Fruit fly (Drosophila melanogaster) whole organism, embryonic: ENCODE data around the gene Acph-1.

Source experiments
- BEAF-32 ChIP-seq: fragments of 200-800 bp; sonication (Bioruptor generic); optimal IDR thresholded peaks from 3 replicates; lab custom pipeline; 2017; ENCODE audit warnings: missing biosample characterization, missing genetic modification characterization, mild to moderate bottlenecking, moderate library complexity, missing genetic modification reagents
- CG10267 ChIP-seq: fragments of 200-800 bp; sonication (Bioruptor generic); optimal IDR thresholded peaks from 2 replicates; lab custom pipeline; 2018; ENCODE audit warnings: missing biosample characterization, mild to moderate bottlenecking, missing genetic modification characterization, moderate library complexity
- CG10321 ChIP-seq: fragments of 200-800 bp; sonication (Bioruptor generic); IDR thresholded peaks from 2 replicates; pipeline ENCODE4 v1.3.6; 2022; ENCODE audit warnings: missing biosample characterization, missing genetic modification characterization
- CG10462 ChIP-seq: fragments of 200-800 bp; sonication (Bioruptor generic); optimal IDR thresholded peaks from 2 replicates; lab custom pipeline; 2016; ENCODE audit warnings: missing biosample characterization, missing genetic modification characterization
- CG12769 ChIP-seq: fragments of 200-800 bp; sonication (Bioruptor generic); optimal IDR thresholded peaks from 2 replicates; lab custom pipeline; 2019; ENCODE audit warnings: missing biosample characterization, mild to moderate bottlenecking, missing genetic modification characterization, moderate library complexity
- CG12942 ChIP-seq: fragments of 200-800 bp; sonication (Bioruptor generic); optimal IDR thresholded peaks from 3 replicates; lab custom pipeline; 2016; ENCODE audit warnings: missing biosample characterization, missing genetic modification characterization
- CG14014 ChIP-seq: fragments of 200-800 bp; sonication (Bioruptor generic); IDR thresholded peaks from 2 replicates; pipeline ENCODE4 v1.3.6; 2022; ENCODE audit warnings: missing biosample characterization, missing genetic modification characterization
- CG17568 ChIP-seq: fragments of 200-800 bp; sonication (Bioruptor generic); optimal IDR thresholded peaks from 2 replicates; lab custom pipeline; 2018; ENCODE audit warnings: missing biosample characterization, mild to moderate bottlenecking, missing genetic modification characterization, moderate library complexity
- CG18262 ChIP-seq: fragments of 200-800 bp; optimal IDR thresholded peaks from 3 replicates; lab custom pipeline; 2019; ENCODE audit warnings: missing biosample characterization, mild to moderate bottlenecking, missing genetic modification characterization, moderate library complexity
- CG18476 ChIP-seq: fragments of 200-800 bp; sonication (Bioruptor generic); optimal IDR thresholded peaks from 2 replicates; lab custom pipeline; 2016; ENCODE audit warnings: missing biosample characterization, mild to moderate bottlenecking, missing genetic modification characterization
- CG2116 ChIP-seq: fragments of 200-800 bp; sonication (Bioruptor generic); optimal IDR thresholded peaks from 3 replicates; lab custom pipeline; 2018; ENCODE audit warnings: missing biosample characterization, mild to moderate bottlenecking, missing genetic modification characterization
- CG30403 ChIP-seq: fragments of 200-800 bp; sonication (Bioruptor generic); optimal IDR thresholded peaks from 3 replicates; lab custom pipeline; 2016; ENCODE audit warnings: missing biosample characterization, missing genetic modification characterization
- CG33213 ChIP-seq: fragments of 200-800 bp; sonication (Bioruptor generic); optimal IDR thresholded peaks from 3 replicates; lab custom pipeline; 2016; ENCODE audit warnings: missing biosample characterization, missing genetic modification characterization
- CG34376 ChIP-seq: fragments of 200-800 bp; sonication (Bioruptor generic); optimal IDR thresholded peaks from 2 replicates; lab custom pipeline; 2018; ENCODE audit warnings: missing biosample characterization, mild to moderate bottlenecking, missing genetic modification characterization
- CG3726 ChIP-seq: fragments of 200-800 bp; sonication (Bioruptor generic); IDR thresholded peaks from 3 replicates; pipeline ENCODE4, ENCODE4 v1.3.6; 2022; ENCODE audit warnings: missing biosample characterization, missing genetic modification characterization
- CG7928 ChIP-seq: fragments of 200-800 bp; sonication (Bioruptor generic); optimal IDR thresholded peaks from 2 replicates; lab custom pipeline; 2017; ENCODE audit warnings: missing biosample characterization, mild to moderate bottlenecking, missing genetic modification characterization
- CG8281 ChIP-seq: fragments of 200-800 bp; sonication (Bioruptor generic); optimal IDR thresholded peaks from 2 replicates; lab custom pipeline; 2018; ENCODE audit warnings: missing biosample characterization, mild to moderate bottlenecking, missing genetic modification characterization, moderate library complexity
- CG9797 ChIP-seq: fragments of 200-800 bp; sonication (Bioruptor generic); optimal IDR thresholded peaks from 3 replicates; lab custom pipeline; 2018; ENCODE audit warnings: missing biosample characterization, mild to moderate bottlenecking, missing genetic modification characterization
- Deaf1 ChIP-seq: fragments of 200-800 bp; optimal IDR thresholded peaks from 3 replicates; lab custom pipeline; 2019; ENCODE audit warnings: missing biosample characterization, mild to moderate bottlenecking, missing genetic modification characterization, moderate library complexity
- Doc3 ChIP-seq: fragments of 200-800 bp; sonication (Bioruptor generic); IDR thresholded peaks from 3 replicates; pipeline ENCODE4 v1.3.6; 2022; ENCODE audit warnings: missing biosample characterization, missing genetic modification characterization; ENCODE audit not compliant: partially characterized antibody
- Dp ChIP-seq: fragments of 200-800 bp; sonication (Bioruptor generic); optimal IDR thresholded peaks from 2 replicates; lab custom pipeline; 2018; ENCODE audit warnings: missing biosample characterization, mild to moderate bottlenecking, missing genetic modification characterization, moderate library complexity
- Med ChIP-seq: fragments of 200-800 bp; sonication (Bioruptor generic); peaks from one replicate; lab custom pipeline; 2016; ENCODE audit warnings: missing biosample characterization, missing genetic modification characterization, mild to moderate bottlenecking, inconsistent platforms, moderate library complexity
- Taf1 ChIP-seq: fragments of 200-800 bp; sonication (Bioruptor generic); IDR thresholded peaks from 2 replicates; pipeline ENCODE4 v1.3.6; 2022; ENCODE audit warnings: missing biosample characterization, missing genetic modification characterization
- ab ChIP-seq: fragments of 200-800 bp; sonication (Bioruptor generic); optimal IDR thresholded peaks from 2 replicates; lab custom pipeline; 2016; ENCODE audit warnings: missing biosample characterization, missing genetic modification characterization
- chinmo ChIP-seq: fragments of 200-800 bp; sonication (Bioruptor generic); IDR thresholded peaks from 4 replicates; pipeline ENCODE4 v1.3.6; 2022; ENCODE audit warnings: missing biosample characterization, missing genetic modification characterization; ENCODE audit not compliant: partially characterized antibody
- chm ChIP-seq: fragments of 200-800 bp; sonication (Bioruptor generic); IDR thresholded peaks from 2 replicates; pipeline ENCODE4 v1.3.6; 2022; ENCODE audit warnings: missing biosample characterization, missing genetic modification characterization
- croc ChIP-seq: fragments of 200-800 bp; sonication (Bioruptor generic); conservative IDR thresholded peaks from 3 replicates; pipeline ENCODE4 v1.3.6; 2022; ENCODE audit warnings: missing biosample characterization, missing genetic modification characterization
- crol ChIP-seq: fragments of 200-800 bp; sonication (Bioruptor generic); IDR thresholded peaks from 2 replicates; pipeline ENCODE4 v1.3.6; 2022; ENCODE audit warnings: missing biosample characterization, missing genetic modification characterization
- dm ChIP-seq: fragments of 200-800 bp; sonication (Bioruptor generic); optimal IDR thresholded peaks from 3 replicates; lab custom pipeline; 2016; ENCODE audit warnings: missing biosample characterization, missing genetic modification characterization
- dpn ChIP-seq, 2 experiments: fragments of 200-800 bp; sonication (Bioruptor generic); optimal IDR thresholded peaks; 3 replicates each; lab custom pipeline; 2016; ENCODE audit warnings: missing biosample characterization in 2 of 2, missing genetic modification characterization in 2 of 2
- exex ChIP-seq: fragments of 200-800 bp; sonication (Bioruptor generic); optimal IDR thresholded peaks from 4 replicates; lab custom pipeline; 2018; ENCODE audit warnings: missing biosample characterization, mild to moderate bottlenecking, missing genetic modification characterization, moderate library complexity
- fd96Cb ChIP-seq: fragments of 200-800 bp; sonication (Bioruptor generic); optimal IDR thresholded peaks from 2 replicates; lab custom pipeline; 2018; ENCODE audit warnings: missing biosample characterization, mild to moderate bottlenecking, missing genetic modification characterization, moderate library complexity
- ftz-f1 ChIP-seq: fragments of 200-800 bp; sonication (Bioruptor generic); optimal IDR thresholded peaks from 2 replicates; lab custom pipeline; 2016; ENCODE audit warnings: missing biosample characterization, missing genetic modification characterization
- gcm2 ChIP-seq: fragments of 200-800 bp; sonication (Bioruptor generic); optimal IDR thresholded peaks from 2 replicates; lab custom pipeline; 2016; ENCODE audit warnings: missing biosample characterization, missing genetic modification characterization
- grn ChIP-seq: fragments of 200-800 bp; sonication (Bioruptor generic); optimal IDR thresholded peaks from 3 replicates; lab custom pipeline; 2017; ENCODE audit warnings: missing biosample characterization, missing genetic modification characterization
- hbn ChIP-seq: fragments of 200-800 bp; sonication (Bioruptor generic); IDR thresholded peaks from 2 replicates; pipeline ENCODE4 v1.3.6; 2022; ENCODE audit warnings: missing biosample characterization, missing genetic modification characterization; ENCODE audit not compliant: partially characterized antibody
- knrl ChIP-seq: fragments of 200-800 bp; sonication (Bioruptor generic); IDR thresholded peaks from 3 replicates; pipeline ENCODE4 v1.3.6; 2022; ENCODE audit warnings: missing biosample characterization, missing genetic modification characterization; ENCODE audit not compliant: partially characterized antibody
- lab ChIP-seq: fragments of 200-800 bp; sonication (Bioruptor generic); optimal IDR thresholded peaks from 3 replicates; lab custom pipeline; 2017; ENCODE audit warnings: missing biosample characterization, missing genetic modification characterization, mild to moderate bottlenecking, moderate library complexity, missing genetic modification reagents
- nerfin-2 ChIP-seq: fragments of 200-800 bp; sonication (Bioruptor generic); IDR thresholded peaks from 2 replicates; pipeline ENCODE4 v1.3.6; 2022; ENCODE audit warnings: missing biosample characterization, missing genetic modification characterization; ENCODE audit not compliant: partially characterized antibody
- nmo ChIP-seq: fragments of 200-800 bp; sonication (Bioruptor generic); optimal IDR thresholded peaks from 2 replicates; lab custom pipeline; 2018; ENCODE audit warnings: missing biosample characterization, mild to moderate bottlenecking, missing genetic modification characterization, moderate library complexity
- otp ChIP-seq: fragments of 200-800 bp; sonication (Bioruptor generic); IDR thresholded peaks from 3 replicates; pipeline ENCODE4, ENCODE4 v1.3.6; 2022; ENCODE audit warnings: missing biosample characterization, missing genetic modification characterization
- pan ChIP-seq, 4 experiments: fragments of >200 bp in 3 of 4; fragments of 200-800 bp in 1 of 4; sonication (Bioruptor generic) in 1 of 4; optimal IDR thresholded peaks in 3 of 4; IDR thresholded peaks in 1 of 4; 2 replicates each; pipeline versions ENCODE4 v1.3.6 to Lab custom; 2017 to 2022; ENCODE audit warnings: missing biosample characterization in 2 of 4, missing genetic modification characterization in 2 of 4, mixed read lengths in 1 of 4
- phol ChIP-seq: fragments of 200-800 bp; sonication (Bioruptor generic); optimal IDR thresholded peaks from 3 replicates; lab custom pipeline; 2018; ENCODE audit warnings: missing biosample characterization, mild to moderate bottlenecking, missing genetic modification characterization, moderate library complexity
- pzg ChIP-seq: fragments of 200-800 bp; sonication (Bioruptor generic); optimal IDR thresholded peaks from 3 replicates; lab custom pipeline; 2018; ENCODE audit warnings: missing biosample characterization, mild to moderate bottlenecking, missing genetic modification characterization, moderate library complexity
- rib ChIP-seq: fragments of 200-800 bp; sonication (Bioruptor generic); IDR thresholded peaks from 2 replicates; pipeline ENCODE4 v1.3.6; 2022; ENCODE audit warnings: missing biosample characterization, missing genetic modification characterization
- scrt ChIP-seq: fragments of 200-800 bp; sonication (Bioruptor generic); optimal IDR thresholded peaks from 2 replicates; lab custom pipeline; 2018; ENCODE audit warnings: missing biosample characterization, mild to moderate bottlenecking, missing genetic modification characterization, moderate library complexity
- zf30C ChIP-seq: fragments of 200-800 bp; sonication (Bioruptor generic); optimal IDR thresholded peaks from 3 replicates; lab custom pipeline; 2018; ENCODE audit warnings: missing biosample characterization, mild to moderate bottlenecking, missing genetic modification characterization
- zfh2 ChIP-seq: fragments of 200-800 bp; sonication (Bioruptor generic); optimal IDR thresholded peaks from 2 replicates; lab custom pipeline; 2016; ENCODE audit warnings: missing biosample characterization, missing genetic modification characterization

The Acph-1 gene

dm6 chr3R:30014977-30015514, 21.8 kb upstream of the Acph-1 start, which contains the start of gene CG7920 (continued):
- TF ChIP-seq CG12769 (peak; percentile 52), gcm2 (GFP tag; lab: Kevin White, UChicago) (no peak), zf30C (GFP tag; lab: Kevin White, UChicago) (no peak), knrl (GFP tag; lab: Robert Waterston, UW) (peak; percentile 76), CG10462 (GFP tag; lab: Kevin White, UChicago) (no peak), ftz-f1 (GFP tag; lab: Kevin White, UChicago) (no peak), chinmo (GFP tag; lab: Robert Waterston, UW) (peak; percentile 76; the same call in 2 of the 4 replicates), CG30403 (GFP tag; lab: Kevin White, UChicago) (peak; percentile 22), croc (no peak), otp (GFP tag; lab: Robert Waterston, UW) (no peak), Deaf1 (peak; percentile 27), scrt (GFP tag; lab: Kevin White, UChicago) (peak; percentile 47), exex (no peak), grn (GFP tag; lab: Kevin White, UChicago) (no peak), CG7928 (GFP tag; lab: Kevin White, UChicago) (no peak), hbn (peak; percentile 54; the same call in 1 of the 2 replicates), zfh2 (GFP tag; lab: Kevin White, UChicago) (peak; percentile 51), CG18262 (peak; percentile 51), pzg (GFP tag; lab: Kevin White, UChicago) (peak; percentile 86), Taf1 (GFP tag; lab: Robert Waterston, UW) (no peak), CG33213 (GFP tag; lab: Kevin White, UChicago) (peak; percentile 42), fd96Cb (tag; lab: Kevin White, UChicago) (no peak), crol (GFP tag; lab: Robert Waterston, UW) (0 out of 2 replicates have a peak, but pooled peaks have one; percentile 21), CG14014 (GFP tag; lab: Robert Waterston, UW) (no peak), lab (GFP tag; lab: Kevin White, UChicago) (peak; percentile 49), rib (GFP tag; lab: Robert Waterston, UW) (peak; percentile 64; the same call in 1 of the 2 replicates), ab (no peak), BEAF-32 (GFP tag; lab: Kevin White, UChicago) (peak; percentile 87), CG3726 (GFP tag; lab: Robert Waterston, UW) (0 out of 3 replicates have a peak, but pooled peaks have one; percentile 6), CG9797 (GFP tag; lab: Kevin White, UChicago) (peak; percentile 26), Dp (peak; percentile 99), CG2116 (peak; percentile 75), dm (GFP tag; lab: Kevin White, UChicago) (peak; percentile 41), CG10321 (GFP tag; lab: Robert Waterston, UW) (0 out of 2 replicates have a peak, but pooled peaks have one; percentile 27), CG17568 (no peak), nerfin-2 (GFP tag; lab: Robert Waterston, UW) (peak; percentile 55), Med (GFP tag; lab: Kevin White, UChicago) (peak; percentile 83), Doc3 (GFP tag; lab: Robert Waterston, UW) (peak; percentile 81), CG18476 (no peak), CG34376 (GFP tag; lab: Kevin White, UChicago) (peak; percentile 77), CG10267 (tag; lab: Kevin White, UChicago) (peak; percentile 98), CG12942 (GFP tag; lab: Kevin White, UChicago) (peak; percentile 18), phol (tag; lab: Kevin White, UChicago) (peak; percentile 56), CG8281 (tag; lab: Kevin White, UChicago) (no peak), pan (optimal IDR thresholded peaks at IDR 0.05; lab: Kevin White, UChicago) (no peak), pan (GFP tag; optimal IDR thresholded peaks at IDR 0.05 in 1 of 2, IDR thresholded peaks at IDR 0.05 in 1 of 2) (no peak), chm (peak; percentile 22; the same call in 1 of the 2 replicates), nmo (GFP tag; lab: Kevin White, UChicago) (peak; percentile 1), dpn (GFP tag; optimal IDR thresholded peaks at IDR 0.05; lab: Kevin White, UChicago) (peak; percentile 3 to 29)
